Fruit fly (Drosophila melanogaster) whole organism, prepupa: ENCODE results near the gene CG6654.
A peak's percentile ranks its signal among the peaks of the same experiment; 100 is the strongest.

ENCODE experiments used
- CG10669 ChIP-seq: fragments of 200-800 bp; sonication (Bioruptor generic); optimal IDR thresholded peaks from 3 replicates; lab custom pipeline; 2018; ENCODE audit warnings: missing biosample characterization, mild to moderate bottlenecking, missing genetic modification characterization, moderate library complexity
- CG11294 ChIP-seq: fragments of 200-800 bp; sonication (Bioruptor generic); IDR thresholded peaks from 2 replicates; pipeline ENCODE4 v1.3.6; 2022; ENCODE audit warnings: missing biosample characterization, missing genetic modification characterization
- CG11762 ChIP-seq: fragments of 200-800 bp; sonication (Bioruptor generic); optimal IDR thresholded peaks from 3 replicates; lab custom pipeline; 2016; ENCODE audit warnings: missing biosample characterization, missing genetic modification characterization; ENCODE audit not compliant: insufficient read depth
- CG15336 ChIP-seq: fragments of 200-800 bp; sonication (Bioruptor generic); IDR thresholded peaks from 2 replicates; pipeline ENCODE4 v1.3.6; 2022; ENCODE audit warnings: missing biosample characterization, missing genetic modification characterization
- CG1621 ChIP-seq: fragments of 200-800 bp; sonication (Bioruptor generic); optimal IDR thresholded peaks from 3 replicates; lab custom pipeline; 2018; ENCODE audit warnings: missing biosample characterization, mild to moderate bottlenecking, missing genetic modification characterization
- CG3032 ChIP-seq: fragments of 200-800 bp; optimal IDR thresholded peaks from 2 replicates; lab custom pipeline; 2019; ENCODE audit warnings: missing biosample characterization, mild to moderate bottlenecking, missing genetic modification characterization, moderate library complexity
- CG31627 ChIP-seq: fragments of 200-800 bp; sonication (Bioruptor generic); optimal IDR thresholded peaks from 3 replicates; lab custom pipeline; 2016; ENCODE audit warnings: missing biosample characterization, missing genetic modification characterization
- CG32006 ChIP-seq: fragments of 200-800 bp; sonication (Bioruptor generic); optimal IDR thresholded peaks from 3 replicates; lab custom pipeline; 2017; ENCODE audit warnings: missing biosample characterization, mild to moderate bottlenecking, missing genetic modification characterization
- CG3919 ChIP-seq: fragments of 200-800 bp; sonication (Bioruptor generic); optimal IDR thresholded peaks from 3 replicates; lab custom pipeline; 2016; ENCODE audit warnings: missing biosample characterization, missing genetic modification characterization
- CG6163 ChIP-seq: fragments of 200-800 bp; sonication (Bioruptor generic); IDR thresholded peaks from 3 replicates; pipeline ENCODE4 v1.3.6; 2022; ENCODE audit warnings: missing biosample characterization, missing genetic modification characterization
- CG6792 ChIP-seq: fragments of 200-800 bp; sonication (Bioruptor generic); optimal IDR thresholded peaks from 3 replicates; lab custom pipeline; 2016; ENCODE audit warnings: missing biosample characterization, missing genetic modification characterization
- CG6808 ChIP-seq: fragments of 200-800 bp; sonication (Bioruptor generic); optimal IDR thresholded peaks from 3 replicates; lab custom pipeline; 2017; ENCODE audit warnings: missing biosample characterization, missing genetic modification characterization, mild to moderate bottlenecking, moderate library complexity, missing genetic modification reagents
- CG8119 ChIP-seq: fragments of 200-800 bp; sonication (Bioruptor generic); IDR thresholded peaks from 3 replicates; pipeline ENCODE4 v1.3.6; 2022; ENCODE audit warnings: missing biosample characterization, missing genetic modification characterization
- CG8319 ChIP-seq: fragments of 200-800 bp; sonication (Bioruptor generic); optimal IDR thresholded peaks from 3 replicates; lab custom pipeline; 2016; ENCODE audit warnings: missing biosample characterization, missing genetic modification characterization
- CG8632 ChIP-seq: fragments of 200-800 bp; sonication (Bioruptor generic); optimal IDR thresholded peaks from 3 replicates; lab custom pipeline; 2016; ENCODE audit warnings: missing biosample characterization, missing genetic modification characterization
- Eip78C ChIP-seq: fragments of 200-800 bp; sonication (Bioruptor generic); peaks from one replicate; lab custom pipeline; 2016; ENCODE audit warnings: missing biosample characterization, missing genetic modification characterization
- Eip93F ChIP-seq: fragments of 200-800 bp; sonication (Bioruptor generic); optimal IDR thresholded peaks from 2 replicates; lab custom pipeline; 2016; ENCODE audit warnings: missing biosample characterization, mild to moderate bottlenecking, missing genetic modification characterization
- Ets21C ChIP-seq: fragments of 200-800 bp; sonication (Bioruptor generic); optimal IDR thresholded peaks from 3 replicates; lab custom pipeline; 2016; ENCODE audit warnings: missing biosample characterization, missing genetic modification characterization
- Ets96B ChIP-seq: fragments of 200-800 bp; optimal IDR thresholded peaks from 2 replicates; lab custom pipeline; 2019; ENCODE audit warnings: missing biosample characterization, mild to moderate bottlenecking, missing genetic modification characterization, moderate library complexity
- Gug ChIP-seq: fragments of 200-800 bp; sonication (Bioruptor generic); IDR thresholded peaks from 2 replicates; pipeline ENCODE4 v1.3.6; 2022; ENCODE audit warnings: missing biosample characterization, missing genetic modification characterization
- Hr38 ChIP-seq: sonication (Bioruptor generic); optimal IDR thresholded peaks from 2 replicates; lab custom pipeline; 2016; ENCODE audit warnings: missing biosample characterization, missing genetic modification characterization
- Met ChIP-seq: fragments of 200-800 bp; sonication (Bioruptor generic); optimal IDR thresholded peaks from 3 replicates; lab custom pipeline; 2016; ENCODE audit warnings: missing biosample characterization, missing genetic modification characterization
- OdsH ChIP-seq: fragments of 200-800 bp; sonication (Bioruptor generic); optimal IDR thresholded peaks from 3 replicates; lab custom pipeline; 2016; ENCODE audit warnings: missing biosample characterization, missing genetic modification characterization
- Smox ChIP-seq: fragments of 200-800 bp; sonication (Bioruptor generic); optimal IDR thresholded peaks from 3 replicates; lab custom pipeline; 2016; ENCODE audit warnings: missing biosample characterization, missing genetic modification characterization
- Sox14 ChIP-seq: fragments of 200-800 bp; sonication (Bioruptor generic); optimal IDR thresholded peaks from 3 replicates; lab custom pipeline; 2016; ENCODE audit warnings: missing biosample characterization, missing genetic modification characterization
- Sox15 ChIP-seq: fragments of 200-800 bp; sonication (Bioruptor generic); optimal IDR thresholded peaks from 3 replicates; lab custom pipeline; 2016; ENCODE audit warnings: missing biosample characterization, missing genetic modification characterization
- achi ChIP-seq: fragments of 200-800 bp; sonication (Bioruptor generic); optimal IDR thresholded peaks from 3 replicates; lab custom pipeline; 2016; ENCODE audit warnings: missing biosample characterization, missing genetic modification characterization
- cyc ChIP-seq: fragments of 200-800 bp; sonication (Bioruptor generic); optimal IDR thresholded peaks from 3 replicates; lab custom pipeline; 2016; ENCODE audit warnings: missing biosample characterization, missing genetic modification characterization
- dsx ChIP-seq: fragments of 200-800 bp; optimal IDR thresholded peaks from 3 replicates; lab custom pipeline; 2019; ENCODE audit warnings: missing biosample characterization, mild to moderate bottlenecking, missing genetic modification characterization, moderate library complexity; ENCODE audit not compliant: poor library complexity, severe bottlenecking
- eg ChIP-seq: fragments of 200-800 bp; sonication (Bioruptor generic); IDR thresholded peaks from 3 replicates; pipeline ENCODE4 v1.3.6; 2022; ENCODE audit warnings: missing biosample characterization, missing genetic modification characterization
- esn ChIP-seq: fragments of 200-800 bp; sonication (Bioruptor generic); optimal IDR thresholded peaks from 2 replicates; lab custom pipeline; 2016; ENCODE audit warnings: missing biosample characterization, mild to moderate bottlenecking, missing genetic modification characterization, moderate library complexity
- fd85E ChIP-seq: fragments of 200-800 bp; sonication (Bioruptor generic); optimal IDR thresholded peaks from 3 replicates; lab custom pipeline; 2016; ENCODE audit warnings: missing biosample characterization, missing genetic modification characterization
- fkh ChIP-seq: fragments of 200-800 bp; sonication (Bioruptor generic); optimal IDR thresholded peaks from 3 replicates; lab custom pipeline; 2017; ENCODE audit warnings: missing biosample characterization, mild to moderate bottlenecking, missing genetic modification characterization, moderate library complexity
- lz ChIP-seq: fragments of 200-800 bp; sonication (Bioruptor generic); optimal IDR thresholded peaks from 3 replicates; lab custom pipeline; 2016; ENCODE audit warnings: missing biosample characterization, missing genetic modification characterization
- pdm3 ChIP-seq: fragments of 200-800 bp; sonication (Bioruptor generic); optimal IDR thresholded peaks from 3 replicates; lab custom pipeline; 2016; ENCODE audit warnings: missing biosample characterization, missing genetic modification characterization
- salr ChIP-seq, 2 experiments: fragments of 200-800 bp; sonication (Bioruptor generic); optimal IDR thresholded peaks; 3 replicates each; lab custom pipeline; 2016 to 2018; ENCODE audit warnings: missing biosample characterization in 2 of 2, missing genetic modification characterization in 2 of 2, mild to moderate bottlenecking in 1 of 2
- ss ChIP-seq, 2 experiments: fragments of 200-800 bp; sonication (Bioruptor generic); optimal IDR thresholded peaks; 2 replicates in 1 of 2; 3 replicates in 1 of 2; lab custom pipeline; 2017 to 2018; ENCODE audit warnings: mild to moderate bottlenecking in 2 of 2, missing biosample characterization in 2 of 2, missing genetic modification characterization in 2 of 2, moderate library complexity in 1 of 2
- svp ChIP-seq: fragments of 200-800 bp; sonication (Bioruptor generic); peaks from one replicate; lab custom pipeline; 2016; ENCODE audit warnings: missing biosample characterization, missing genetic modification characterization
- vri ChIP-seq: fragments of 200-800 bp; sonication (Bioruptor generic); optimal IDR thresholded peaks from 3 replicates; lab custom pipeline; 2016; ENCODE audit warnings: missing biosample characterization, mild to moderate bottlenecking, missing genetic modification characterization

CG6654 gene

dm6 chr3R:15208712-15209499 is 4.6 kb downstream of the CG6654 start, which contains the start of the genes Spn88Eb and Mau2:
Gene Spn88Eb (minus strand): TSS chr3R:15208762.
Gene Mau2 (plus strand): TSS chr3R:15209204.
- TF ChIP-seq CG32006 (GFP tag; lab: Kevin White, UChicago) (no peak), CG15336 (GFP tag; lab: Robert Waterston, UW) (no peak), esn (GFP tag; lab: Kevin White, UChicago) (peak; percentile 52), svp (GFP tag; lab: Kevin White, UChicago) (no peak), salr (GFP tag; optimal IDR thresholded peaks at IDR 0.05; lab: Kevin White, UChicago) (no peak), Ets96B (no peak), CG8632 (no peak), Sox14 (GFP tag; lab: Kevin White, UChicago) (peak; percentile 49), OdsH (no peak), CG8119 (GFP tag; lab: Robert Waterston, UW) (no peak), Gug (GFP tag; lab: Robert Waterston, UW) (peak; percentile 60), Hr38 (no peak), CG31627 (GFP tag; lab: Kevin White, UChicago) (peak; percentile 63), CG6163 (peak; percentile 18; the same call in 1 of the 3 replicates), lz (GFP tag; lab: Kevin White, UChicago) (peak; percentile 58), CG6792 (peak; percentile 8), CG3032 (tag; lab: Kevin White, UChicago) (peak; percentile 62), dsx (no peak), CG11294 (GFP tag; lab: Robert Waterston, UW) (peak; percentile 43; the same call in 1 of the 2 replicates), cyc (GFP tag; lab: Kevin White, UChicago) (peak; percentile 52), achi (no peak), eg (GFP tag; lab: Robert Waterston, UW) (peak; percentile 70), pdm3 (GFP tag; lab: Kevin White, UChicago) (no peak), CG11762 (GFP tag; lab: Kevin White, UChicago) (no peak), CG8319 (GFP tag; lab: Kevin White, UChicago) (no peak), Eip93F (GFP tag; lab: Kevin White, UChicago) (peak; percentile 33), fd85E (no peak)

- peak; percentile 37; the same call in 2 of the 3 replicates for TF ChIP-seq CG6163
- TF ChIP-seq Ets21C, result no peak
- TF ChIP-seq Eip78C (GFP tag; lab: Kevin White, UChicago), result peak; percentile 59
- no peak for TF ChIP-seq fkh (GFP tag; lab: Kevin White, UChicago)
- no peak for TF ChIP-seq esn (GFP tag; lab: Kevin White, UChicago)
- no peak for TF ChIP-seq vri (GFP tag; lab: Kevin White, UChicago)
- peak; percentile 1 for TF ChIP-seq lz (GFP tag; lab: Kevin White, UChicago)
- TF ChIP-seq svp (GFP tag; lab: Kevin White, UChicago), result no peak
- no peak for TF ChIP-seq Smox (GFP tag; lab: Kevin White, UChicago)
- TF ChIP-seq Met, result no peak
- peak; percentile 35; the same call in 1 of the 2 replicates for TF ChIP-seq CG15336 (GFP tag; lab: Robert Waterston, UW)
- TF ChIP-seq CG11294 (GFP tag; lab: Robert Waterston, UW), result no peak
- TF ChIP-seq eg (GFP tag; lab: Robert Waterston, UW), result peak; percentile 46; the same call in 1 of the 3 replicates
- TF ChIP-seq CG8632, result no peak
- TF ChIP-seq CG10669 (GFP tag; lab: Kevin White, UChicago), result no peak
- TF ChIP-seq Ets96B, result no peak
- peak; percentile 5 for TF ChIP-seq CG1621 (tag; lab: Kevin White, UChicago)
- peak; percentile 25 for TF ChIP-seq CG3919 (GFP tag; lab: Kevin White, UChicago)
- TF ChIP-seq fd85E, result no peak
- TF ChIP-seq CG3032 (tag; lab: Kevin White, UChicago), result no peak
- TF ChIP-seq dsx, result peak; percentile 13
- no peak for TF ChIP-seq Sox15 (GFP tag; lab: Kevin White, UChicago)
- no peak for TF ChIP-seq pdm3 (GFP tag; lab: Kevin White, UChicago)
- no peak for TF ChIP-seq CG11762 (GFP tag; lab: Kevin White, UChicago)
- TF ChIP-seq ss (GFP tag; optimal IDR thresholded peaks at IDR 0.05; lab: Kevin White, UChicago), result no peak
- no peak for TF ChIP-seq achi
- TF ChIP-seq CG8319 (GFP tag; lab: Kevin White, UChicago), result no peak
- no peak for TF ChIP-seq CG6808
- TF ChIP-seq, all 60 proteins: peak for 8
Observed at dm6 chr3R:15206273-15206672, 7.2 kb downstream of the CG6654 start, which contains the start of gene Spn88Ea. Gene Spn88Ea (minus strand): TSS chr3R:15206447.
